Worm (Caenorhabditis elegans) whole organism, midembryonic: ENCODE data around the gene tebp-1.

Source experiments
- cog-1 ChIP-seq: sonication (generic microtip); optimal IDR thresholded peaks from 2 replicates; lab custom pipeline; 2016; ENCODE audit warnings: missing genetic modification characterization, missing compliant biosample characterization
- flt-1 ChIP-seq: fragments of 200-800 bp; sonication (Bioruptor generic); IDR thresholded peaks from 2 replicates; pipeline ENCODE4 v1.3.6; 2022; ENCODE audit warnings: missing genetic modification characterization, missing compliant biosample characterization
- klf-2 ChIP-seq: fragments of 200-800 bp; sonication (Bioruptor generic); conservative IDR thresholded peaks from 2 replicates; pipeline ENCODE4 v1.3.6; 2022; ENCODE audit warnings: missing genetic modification reagents, missing genetic modification characterization, missing compliant biosample characterization
- ref-1 ChIP-seq: fragments of 200-800 bp; sonication (Bioruptor generic); conservative IDR thresholded peaks from 2 replicates; pipeline ENCODE4 v1.3.6; 2022; ENCODE audit warnings: missing genetic modification reagents, missing genetic modification characterization, missing compliant biosample characterization

DNA sequence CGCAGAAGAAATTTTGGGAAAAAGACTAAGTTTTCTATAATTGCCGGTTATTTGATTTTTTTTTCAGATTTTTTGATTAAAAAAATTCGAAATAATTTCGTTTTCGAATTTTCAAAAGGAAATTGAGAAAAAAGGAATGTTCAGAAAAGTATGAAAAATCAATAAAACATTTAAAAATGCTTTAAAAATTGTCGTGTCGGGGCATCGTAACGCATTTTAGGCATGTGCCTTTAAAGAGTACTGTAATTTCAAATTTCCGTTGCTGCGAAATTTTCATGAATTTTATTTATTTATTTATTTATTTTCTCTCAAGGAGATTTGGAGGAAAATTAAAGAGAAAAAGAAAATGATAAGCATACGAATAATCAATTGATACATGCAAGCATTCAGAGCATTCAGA lies 51.9 kb downstream of the tebp-1 start:
- TF ChIP-seq cog-1 (tag; lab: Kevin White, UChicago), result no peak
- no peak for TF ChIP-seq ref-1 (GFP tag; lab: Robert Waterston, UW)
- TF ChIP-seq flt-1 (GFP tag; lab: Robert Waterston, UW), result no peak
- no peak for TF ChIP-seq klf-2 (GFP tag; lab: Robert Waterston, UW)
